Fruit fly (Drosophila melanogaster): ENCODE data around the gene awd.
A peak's percentile ranks its signal among the peaks of the same experiment; 100 is the strongest.

Gene awd

dm6 chr3R:31712585-31712984 lies 33.3 kb downstream of the awd start:
- peak; percentile 62 for TF ChIP-seq CG8301 (tag; optimal IDR thresholded peaks at IDR 0.05)
- 0 out of 3 replicates have a peak, but pooled peaks have one; percentile 38 for TF ChIP-seq fd96Ca (GFP tag; IDR thresholded peaks at IDR 0.05)
- no peak for TF ChIP-seq rn (GFP tag; IDR thresholded peaks at IDR 0.05)
- no peak for TF ChIP-seq CG34367 (tag; optimal IDR thresholded peaks at IDR 0.05)
- peak; percentile 25 for TF ChIP-seq Ets98B (GFP tag; IDR thresholded peaks at IDR 0.05)
- peak; percentile 12 for TF ChIP-seq CG17806 (tag; optimal IDR thresholded peaks at IDR 0.05)
- TF ChIP-seq CG14655 (GFP tag; optimal IDR thresholded peaks at IDR 0.05), result peak; percentile 80
- peak; percentile 62; the same call in 2 of the 3 replicates for TF ChIP-seq CG4496 (GFP tag; IDR thresholded peaks at IDR 0.05)
- TF ChIP-seq CG9948 (tag; optimal IDR thresholded peaks at IDR 0.05), result peak; percentile 10
- TF ChIP-seq CG12605 (GFP tag; IDR thresholded peaks at IDR 0.05), result peak; percentile 16; the same call in 1 of the 2 replicates
- no peak for TF ChIP-seq CG32121 (GFP tag; IDR thresholded peaks at IDR 0.05)
- peak; percentile 3 for TF ChIP-seq Pif1A (GFP tag; optimal IDR thresholded peaks at IDR 0.05)

dm6 chr3R:31711270-31712029 lies 34.4 kb downstream of the awd start:
- peak; percentile 25 for TF ChIP-seq CG8301 (tag; optimal IDR thresholded peaks at IDR 0.05)
- TF ChIP-seq Ets98B (GFP tag; IDR thresholded peaks at IDR 0.05), result no peak
- TF ChIP-seq CG14655 (GFP tag; optimal IDR thresholded peaks at IDR 0.05), result peak; percentile 54

- TF ChIP-seq CG15710 (tag; optimal IDR thresholded peaks at IDR 0.05) (no peak), CG14655 (GFP tag; optimal IDR thresholded peaks at IDR 0.05) (peak; percentile 36), CG8301 (tag; optimal IDR thresholded peaks at IDR 0.05) (peak; percentile 32), EcR (GFP tag; optimal IDR thresholded peaks at IDR 0.05) (no peak), CG13204 (GFP tag; optimal IDR thresholded peaks at IDR 0.05) (no peak), Pif1B (GFP tag; optimal IDR thresholded peaks at IDR 0.05) (no peak), CG34367 (tag; optimal IDR thresholded peaks at IDR 0.05) (no peak), Pif1A (GFP tag; optimal IDR thresholded peaks at IDR 0.05) (no peak), fd96Ca (GFP tag; IDR thresholded peaks at IDR 0.05) (peak; percentile 51; the same call in 2 of the 3 replicates), CG4496 (GFP tag; IDR thresholded peaks at IDR 0.05) (no peak), gl (tag; optimal IDR thresholded peaks at IDR 0.05) (no peak), rn (GFP tag; IDR thresholded peaks at IDR 0.05) (no peak), CG32121 (GFP tag; IDR thresholded peaks at IDR 0.05) (peak; percentile 49), CG12605 (GFP tag; IDR thresholded peaks at IDR 0.05) (0 out of 2 replicates have a peak, but pooled peaks have one; percentile 11), CG9948 (tag; optimal IDR thresholded peaks at IDR 0.05) (no peak), Ets98B (GFP tag; IDR thresholded peaks at IDR 0.05) (peak; percentile 12; the same call in 1 of the 2 replicates), Snoo (tag; optimal IDR thresholded peaks at IDR 0.05) (no peak), CG10348 (GFP tag; IDR thresholded peaks at IDR 0.05) (no peak)
Measured at dm6 chr3R:31709769-31710168, 36.1 kb downstream of the awd start.

- TF ChIP-seq CG8301 (tag; optimal IDR thresholded peaks at IDR 0.05) (peak; percentile 71), EcR (GFP tag; optimal IDR thresholded peaks at IDR 0.05) (no peak), CG34367 (tag; optimal IDR thresholded peaks at IDR 0.05) (no peak), fd96Ca (GFP tag; IDR thresholded peaks at IDR 0.05) (peak; percentile 86), CG15710 (tag; optimal IDR thresholded peaks at IDR 0.05) (no peak), gl (tag; optimal IDR thresholded peaks at IDR 0.05) (no peak), rn (GFP tag; IDR thresholded peaks at IDR 0.05) (0 out of 2 replicates have a peak, but pooled peaks have one; percentile 41), CG17806 (tag; optimal IDR thresholded peaks at IDR 0.05) (no peak), CG32121 (GFP tag; IDR thresholded peaks at IDR 0.05) (peak; percentile 86), CG10348 (GFP tag; IDR thresholded peaks at IDR 0.05) (peak; percentile 60; the same call in 1 of the 2 replicates), CG13204 (GFP tag; optimal IDR thresholded peaks at IDR 0.05) (peak; percentile 2), CG12605 (GFP tag; IDR thresholded peaks at IDR 0.05) (peak; percentile 70), D1 (tag; optimal IDR thresholded peaks at IDR 0.05) (no peak), CG4496 (GFP tag; IDR thresholded peaks at IDR 0.05) (peak; percentile 91), Ets98B (GFP tag; IDR thresholded peaks at IDR 0.05) (peak; percentile 87), Snoo (tag; optimal IDR thresholded peaks at IDR 0.05) (no peak), Pif1A (GFP tag; optimal IDR thresholded peaks at IDR 0.05) (peak; percentile 33), Pif1B (GFP tag; optimal IDR thresholded peaks at IDR 0.05) (peak; percentile 12), CG8159 (tag; optimal IDR thresholded peaks at IDR 0.05) (no peak), CG14655 (GFP tag; optimal IDR thresholded peaks at IDR 0.05) (peak; percentile 72), CG9948 (tag; optimal IDR thresholded peaks at IDR 0.05) (peak; percentile 19)
Measured at dm6 chr3R:31709142-31709541, 36.7 kb downstream of the awd start.

dm6 chr3R:31708240-31708639 lies 37.6 kb downstream of the awd start, which contains the start of gene CG42693:
CG42693 (minus strand) TSS chr3R:31708340.
- no peak for TF ChIP-seq D1 (tag; optimal IDR thresholded peaks at IDR 0.05)
- no peak for TF ChIP-seq CG14655 (GFP tag; optimal IDR thresholded peaks at IDR 0.05)
- TF ChIP-seq Pif1B (GFP tag; optimal IDR thresholded peaks at IDR 0.05), result no peak
- TF ChIP-seq CG12605 (GFP tag; IDR thresholded peaks at IDR 0.05), result no peak
- no peak for TF ChIP-seq Ets98B (GFP tag; IDR thresholded peaks at IDR 0.05)
- no peak for TF ChIP-seq Snoo (tag; optimal IDR thresholded peaks at IDR 0.05)
- no peak for TF ChIP-seq gl (tag; optimal IDR thresholded peaks at IDR 0.05)
- no peak for TF ChIP-seq CG17806 (tag; optimal IDR thresholded peaks at IDR 0.05)
- no peak for TF ChIP-seq CG13204 (GFP tag; optimal IDR thresholded peaks at IDR 0.05)
- TF ChIP-seq CG8301 (tag; optimal IDR thresholded peaks at IDR 0.05), result no peak
- TF ChIP-seq CG9948 (tag; optimal IDR thresholded peaks at IDR 0.05), result no peak
- no peak for TF ChIP-seq CG32121 (GFP tag; IDR thresholded peaks at IDR 0.05)
- no peak for TF ChIP-seq CG15710 (tag; optimal IDR thresholded peaks at IDR 0.05)
- no peak for TF ChIP-seq rn (GFP tag; IDR thresholded peaks at IDR 0.05)
- no peak for TF ChIP-seq EcR (GFP tag; optimal IDR thresholded peaks at IDR 0.05)
- no peak for TF ChIP-seq CG8159 (tag; optimal IDR thresholded peaks at IDR 0.05)
- no peak for TF ChIP-seq fd96Ca (GFP tag; IDR thresholded peaks at IDR 0.05)
- no peak for TF ChIP-seq Pif1A (GFP tag; optimal IDR thresholded peaks at IDR 0.05)
- TF ChIP-seq CG34367 (tag; optimal IDR thresholded peaks at IDR 0.05), result no peak
- no peak for TF ChIP-seq CG10348 (GFP tag; IDR thresholded peaks at IDR 0.05)

Data from whole organism, pupa.